Fruit fly (Drosophila melanogaster) whole organism, embryonic: ENCODE results near the gene sws.

ENCODE experiments used
- Aef1 ChIP-seq: fragments of 200-800 bp; sonication (Bioruptor generic); IDR thresholded peaks from 3 replicates; pipeline ENCODE4 v1.3.6; 2022; ENCODE audit warnings: missing biosample characterization, missing genetic modification characterization
- Atf3 ChIP-seq: fragments of 200-800 bp; sonication (Bioruptor generic); optimal IDR thresholded peaks from 3 replicates; lab custom pipeline; 2016; ENCODE audit warnings: missing biosample characterization, missing genetic modification characterization
- CG10267 ChIP-seq: fragments of 200-800 bp; sonication (Bioruptor generic); optimal IDR thresholded peaks from 2 replicates; lab custom pipeline; 2018; ENCODE audit warnings: missing biosample characterization, mild to moderate bottlenecking, missing genetic modification characterization, moderate library complexity
- CG10321 ChIP-seq: fragments of 200-800 bp; sonication (Bioruptor generic); IDR thresholded peaks from 2 replicates; pipeline ENCODE4 v1.3.6; 2022; ENCODE audit warnings: missing biosample characterization, missing genetic modification characterization
- CG11695 ChIP-seq: fragments of 200-800 bp; sonication (Bioruptor generic); IDR thresholded peaks from 3 replicates; pipeline ENCODE4 v1.3.6; 2022; ENCODE audit warnings: missing biosample characterization, missing genetic modification characterization
- CG17612 ChIP-seq: fragments of 200-800 bp; sonication (Bioruptor generic); IDR thresholded peaks from 2 replicates; pipeline ENCODE4 v1.3.6; 2022; ENCODE audit warnings: missing biosample characterization, missing genetic modification characterization
- CG1792 ChIP-seq: fragments of 200-800 bp; sonication (Bioruptor generic); optimal IDR thresholded peaks from 2 replicates; lab custom pipeline; 2016; ENCODE audit warnings: missing biosample characterization, missing genetic modification characterization
- CG18599 ChIP-seq: fragments of 200-800 bp; sonication (Bioruptor generic); optimal IDR thresholded peaks from 3 replicates; lab custom pipeline; 2017; ENCODE audit warnings: missing biosample characterization, missing genetic modification characterization, mild to moderate bottlenecking, moderate library complexity, missing genetic modification reagents
- CG30403 ChIP-seq: fragments of 200-800 bp; sonication (Bioruptor generic); optimal IDR thresholded peaks from 3 replicates; lab custom pipeline; 2016; ENCODE audit warnings: missing biosample characterization, missing genetic modification characterization
- CG32532 ChIP-seq: fragments of 200-800 bp; sonication (Bioruptor generic); IDR thresholded peaks from 2 replicates; pipeline ENCODE4 v1.3.6; 2022; ENCODE audit warnings: missing biosample characterization, missing genetic modification characterization
- CG3995 ChIP-seq: fragments of 200-800 bp; sonication (Bioruptor generic); optimal IDR thresholded peaks from 3 replicates; lab custom pipeline; 2016; ENCODE audit warnings: missing biosample characterization, missing genetic modification characterization
- CG5245 ChIP-seq: fragments of 200-800 bp; sonication (Bioruptor generic); optimal IDR thresholded peaks from 3 replicates; lab custom pipeline; 2016; ENCODE audit warnings: missing biosample characterization, missing genetic modification characterization
- CG6175 ChIP-seq: fragments of 200-800 bp; sonication (Bioruptor generic); IDR thresholded peaks from 3 replicates; pipeline ENCODE4 v1.3.6; 2022; ENCODE audit warnings: missing biosample characterization, missing genetic modification characterization
- Dek ChIP-seq: fragments of 200-800 bp; sonication (Bioruptor generic); optimal IDR thresholded peaks from 3 replicates; lab custom pipeline; 2019; ENCODE audit warnings: missing biosample characterization, mild to moderate bottlenecking, missing genetic modification characterization, moderate library complexity
- Dip3 ChIP-seq: fragments of 200-800 bp; sonication (Bioruptor generic); optimal IDR thresholded peaks from 3 replicates; lab custom pipeline; 2016; ENCODE audit warnings: missing biosample characterization, missing genetic modification characterization
- GATAe ChIP-seq: fragments of 200-800 bp; sonication (Bioruptor generic); conservative IDR thresholded peaks from 2 replicates; pipeline ENCODE4 v1.3.6; 2022; ENCODE audit warnings: missing biosample characterization, missing genetic modification characterization
- Gsc ChIP-seq: fragments of 200-800 bp; sonication (Bioruptor generic); IDR thresholded peaks from 2 replicates; pipeline ENCODE4 v1.3.6; 2022; ENCODE audit warnings: missing biosample characterization, missing genetic modification characterization
- HLH54F ChIP-seq: fragments of 200-800 bp; sonication (Bioruptor generic); optimal IDR thresholded peaks from 3 replicates; lab custom pipeline; 2016; ENCODE audit warnings: missing biosample characterization, missing genetic modification characterization
- Hmr ChIP-seq: fragments of 200-800 bp; sonication (Bioruptor generic); optimal IDR thresholded peaks from 3 replicates; lab custom pipeline; 2017; ENCODE audit warnings: mild to moderate bottlenecking, missing biosample characterization, missing genetic modification reagents, missing genetic modification characterization
- Hr3 ChIP-seq: fragments of 200-800 bp; sonication (Bioruptor generic); optimal IDR thresholded peaks from 3 replicates; lab custom pipeline; 2016; ENCODE audit warnings: missing biosample characterization, missing genetic modification characterization
- Max ChIP-seq: fragments of 200-800 bp; sonication (Bioruptor generic); optimal IDR thresholded peaks from 2 replicates; lab custom pipeline; 2016; ENCODE audit warnings: missing biosample characterization, mild to moderate bottlenecking, missing genetic modification characterization
- NFAT ChIP-seq: fragments of 200-800 bp; sonication (Bioruptor generic); IDR thresholded peaks from 2 replicates; pipeline ENCODE4 v1.3.6; 2022; ENCODE audit warnings: missing biosample characterization, missing genetic modification characterization
- Nf-YC ChIP-seq: fragments of 200-800 bp; optimal IDR thresholded peaks from 3 replicates; lab custom pipeline; 2019; ENCODE audit warnings: missing biosample characterization, mild to moderate bottlenecking, missing genetic modification characterization, moderate library complexity
- Pdp1 ChIP-seq, 2 experiments: fragments of 200-800 bp; sonication (Bioruptor generic); optimal IDR thresholded peaks; 3 replicates each; lab custom pipeline; 2016; ENCODE audit warnings: missing biosample characterization in 2 of 2, missing genetic modification characterization in 2 of 2, mild to moderate bottlenecking in 1 of 2, moderate library complexity in 1 of 2
- Rx ChIP-seq: fragments of 200-800 bp; sonication (Bioruptor generic); IDR thresholded peaks from 2 replicates; pipeline ENCODE4 v1.3.6; 2022; ENCODE audit warnings: missing biosample characterization, missing genetic modification characterization
- Sox100B ChIP-seq: fragments of 200-800 bp; sonication (Bioruptor generic); optimal IDR thresholded peaks from 3 replicates; lab custom pipeline; 2018; ENCODE audit warnings: missing biosample characterization, mild to moderate bottlenecking, missing genetic modification characterization
- Sry-β ChIP-seq: fragments of 200-800 bp; sonication (Bioruptor generic); optimal IDR thresholded peaks from 2 replicates; lab custom pipeline; 2018; ENCODE audit warnings: missing biosample characterization, mild to moderate bottlenecking, missing genetic modification characterization, moderate library complexity
- Stat92E ChIP-seq, 3 experiments: fragments of >200 bp in 2 of 3; fragments of 200-800 bp in 1 of 3; sonication (Bioruptor generic) in 1 of 3; optimal IDR thresholded peaks; 2 replicates each; lab custom pipeline; 2017 to 2019; ENCODE audit warnings: missing biosample characterization in 3 of 3, missing genetic modification characterization in 3 of 3, mild to moderate bottlenecking in 1 of 3, moderate library complexity in 1 of 3
- YL-1 ChIP-seq: fragments of 200-800 bp; sonication (Bioruptor generic); optimal IDR thresholded peaks from 3 replicates; lab custom pipeline; 2017; ENCODE audit warnings: missing biosample characterization, mild to moderate bottlenecking, missing genetic modification characterization
- abd-A ChIP-seq: fragments of 200-800 bp; sonication (Bioruptor generic); optimal IDR thresholded peaks from 3 replicates; lab custom pipeline; 2019; ENCODE audit warnings: missing biosample characterization, mild to moderate bottlenecking, missing genetic modification characterization, moderate library complexity
- amos ChIP-seq: fragments of 200-800 bp; sonication (Bioruptor generic); IDR thresholded peaks from 2 replicates; pipeline ENCODE4 v1.3.6; 2022; ENCODE audit warnings: missing biosample characterization, missing genetic modification characterization; ENCODE audit not compliant: partially characterized antibody
- aop ChIP-seq: fragments of 200-800 bp; sonication (Bioruptor generic); IDR thresholded peaks from 2 replicates; pipeline ENCODE4 v1.3.6; 2022; ENCODE audit warnings: missing biosample characterization, missing genetic modification characterization
- ap ChIP-seq: fragments of 200-800 bp; sonication (Bioruptor generic); IDR thresholded peaks from 2 replicates; pipeline ENCODE4 v1.3.6; 2022; ENCODE audit warnings: missing biosample characterization, missing genetic modification characterization
- bab2 ChIP-seq: fragments of 200-800 bp; sonication (Bioruptor generic); optimal IDR thresholded peaks from 2 replicates; lab custom pipeline; 2016; ENCODE audit warnings: missing biosample characterization, missing genetic modification characterization
- cato ChIP-seq: fragments of 200-800 bp; sonication (Bioruptor generic); optimal IDR thresholded peaks from 2 replicates; lab custom pipeline; 2016; ENCODE audit warnings: missing biosample characterization, missing genetic modification characterization, borderline replicate concordance
- chinmo ChIP-seq: fragments of 200-800 bp; sonication (Bioruptor generic); IDR thresholded peaks from 4 replicates; pipeline ENCODE4 v1.3.6; 2022; ENCODE audit warnings: missing biosample characterization, missing genetic modification characterization; ENCODE audit not compliant: partially characterized antibody
- cwo ChIP-seq: fragments of 200-800 bp; sonication (Bioruptor generic); optimal IDR thresholded peaks from 3 replicates; lab custom pipeline; 2017; ENCODE audit warnings: missing biosample characterization, missing genetic modification characterization, mild to moderate bottlenecking, moderate library complexity, missing genetic modification reagents
- dan ChIP-seq: fragments of 200-800 bp; sonication (Bioruptor generic); IDR thresholded peaks from 2 replicates; pipeline ENCODE4 v1.3.6; 2022; ENCODE audit warnings: missing biosample characterization, missing genetic modification characterization
- emc ChIP-seq: fragments of 200-800 bp; sonication (Bioruptor generic); optimal IDR thresholded peaks from 2 replicates; lab custom pipeline; 2016; ENCODE audit warnings: missing biosample characterization, missing genetic modification characterization
- ewg ChIP-seq: fragments of 200-800 bp; sonication (Bioruptor generic); optimal IDR thresholded peaks from 3 replicates; lab custom pipeline; 2017; ENCODE audit warnings: mild to moderate bottlenecking, missing biosample characterization, missing genetic modification reagents, missing genetic modification characterization
- hth ChIP-seq: fragments of >200 bp; optimal IDR thresholded peaks from 2 replicates; lab custom pipeline; 2017; ENCODE audit warnings: inconsistent platforms
- jing ChIP-seq: fragments of 200-800 bp; sonication (Bioruptor generic); optimal IDR thresholded peaks from 2 replicates; lab custom pipeline; 2018; ENCODE audit warnings: missing biosample characterization, mild to moderate bottlenecking, missing genetic modification characterization
- onecut ChIP-seq: fragments of 200-800 bp; sonication (Bioruptor generic); IDR thresholded peaks from 2 replicates; pipeline ENCODE4 v1.3.6; 2022; ENCODE audit warnings: missing biosample characterization, missing genetic modification characterization
- rib ChIP-seq: fragments of 200-800 bp; sonication (Bioruptor generic); IDR thresholded peaks from 2 replicates; pipeline ENCODE4 v1.3.6; 2022; ENCODE audit warnings: missing biosample characterization, missing genetic modification characterization
- sna ChIP-seq: fragments of 200-800 bp; sonication (Bioruptor generic); IDR thresholded peaks from 2 replicates; pipeline ENCODE4 v1.3.6; 2022; ENCODE audit warnings: missing biosample characterization, missing genetic modification characterization; ENCODE audit not compliant: partially characterized antibody
- sob ChIP-seq: fragments of 200-800 bp; sonication (Bioruptor generic); IDR thresholded peaks from 2 replicates; pipeline ENCODE4 v1.3.6; 2022; ENCODE audit warnings: missing biosample characterization, missing genetic modification characterization
- tll ChIP-seq, 2 experiments: fragments of 200-800 bp in 1 of 2; fragments of >200 bp in 1 of 2; sonication (Bioruptor generic) in 1 of 2; optimal IDR thresholded peaks; 2 replicates each; lab custom pipeline; 2017 to 2019; ENCODE audit warnings: missing biosample characterization in 2 of 2, missing genetic modification characterization in 2 of 2, mild to moderate bottlenecking in 1 of 2, moderate library complexity in 1 of 2
- wek ChIP-seq: fragments of 200-800 bp; sonication (Bioruptor generic); optimal IDR thresholded peaks from 3 replicates; lab custom pipeline; 2018; ENCODE audit warnings: missing biosample characterization, mild to moderate bottlenecking, missing genetic modification characterization, moderate library complexity

The sws gene

DNA sequence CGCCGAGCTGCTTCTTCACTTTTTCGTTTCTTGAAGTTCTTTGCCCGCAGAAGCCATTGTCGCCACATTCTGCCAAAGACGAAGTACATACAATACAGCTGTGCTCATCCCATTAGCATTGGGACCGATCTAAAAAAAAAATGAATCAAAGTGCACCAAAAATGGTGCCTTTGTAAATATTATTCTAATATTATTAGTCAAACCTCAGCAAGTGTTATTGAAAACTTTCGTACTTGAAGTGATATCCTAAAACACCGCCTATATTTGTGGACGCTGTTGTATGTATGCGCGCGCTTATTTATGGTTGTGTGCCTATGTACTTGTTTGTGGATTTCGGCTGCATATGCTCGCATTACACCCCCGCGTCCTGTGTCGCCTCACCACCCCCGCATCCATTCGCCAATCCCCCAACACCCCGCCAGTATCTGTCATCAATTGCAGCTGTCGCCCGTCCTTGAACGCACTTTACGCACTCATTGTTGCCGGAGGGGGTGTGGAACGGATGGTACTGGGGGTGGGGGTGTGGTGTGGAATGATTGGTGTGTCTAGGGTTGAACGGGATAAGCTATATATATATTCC is 4.4 kb upstream of the sws start (continued):
- TF ChIP-seq Dip3 (GFP tag; lab: Kevin White, UChicago) = peak; percentile 44
- peak; percentile 85 for TF ChIP-seq Aef1 (GFP tag; lab: Robert Waterston, UW)
- TF ChIP-seq tll (GFP tag; optimal IDR thresholded peaks at IDR 0.05; lab: Kevin White, UChicago) = no peak
- TF ChIP-seq wek (GFP tag; lab: Kevin White, UChicago) = peak; percentile 72
- no peak for TF ChIP-seq CG3995 (GFP tag; lab: Kevin White, UChicago)
- TF ChIP-seq CG11695 = peak; percentile 88
- TF ChIP-seq Nf-YC (tag; lab: Kevin White, UChicago) = peak; percentile 16
- no peak for TF ChIP-seq hth (lab: Kevin White, UChicago)
- peak; percentile 75 for TF ChIP-seq Max
- TF ChIP-seq Hmr (GFP tag; lab: Kevin White, UChicago) = peak; percentile 87
- peak; percentile 64 for TF ChIP-seq Atf3 (GFP tag; lab: Kevin White, UChicago)
- peak; percentile 67 to 78 for TF ChIP-seq Pdp1 (GFP tag; optimal IDR thresholded peaks at IDR 0.05; lab: Kevin White, UChicago)
- TF ChIP-seq cato (GFP tag; lab: Kevin White, UChicago) = peak; percentile 72
- TF ChIP-seq CG32532 = peak; percentile 76
- TF ChIP-seq onecut (GFP tag; lab: Robert Waterston, UW) = peak; percentile 87
- peak; percentile 70 for TF ChIP-seq dan (GFP tag; lab: Robert Waterston, UW)
- peak; percentile 78 for TF ChIP-seq cwo (GFP tag; lab: Kevin White, UChicago)
- TF ChIP-seq Stat92E (GFP tag; optimal IDR thresholded peaks at IDR 0.05; lab: Kevin White, UChicago) = peak in 1 of 3 experiments; percentile 66
- TF ChIP-seq Gsc = peak; percentile 70
- TF ChIP-seq Rx (GFP tag; lab: Robert Waterston, UW) = peak; percentile 84
- peak; percentile 41 for TF ChIP-seq Sry-β (GFP tag; lab: Kevin White, UChicago)
- peak; percentile 64 for TF ChIP-seq Dek (tag; lab: Kevin White, UChicago)
- peak; percentile 93 for TF ChIP-seq CG18599
- peak; percentile 85 for TF ChIP-seq ap (GFP tag; lab: Robert Waterston, UW)
- TF ChIP-seq CG5245 (GFP tag; lab: Kevin White, UChicago) = peak; percentile 90
- no peak for TF ChIP-seq sna (GFP tag; lab: Robert Waterston, UW)
- peak; percentile 88 for TF ChIP-seq sob (GFP tag; lab: Robert Waterston, UW)
- TF ChIP-seq GATAe = peak; percentile 38; the same call in 1 of the 2 replicates
- TF ChIP-seq abd-A (tag; lab: Kevin White, UChicago) = peak; percentile 58
- peak; percentile 28 for TF ChIP-seq YL-1 (GFP tag; lab: Kevin White, UChicago)
- 0 out of 3 replicates have a peak, but pooled peaks have one; percentile 55 for TF ChIP-seq CG6175
- peak; percentile 81 for TF ChIP-seq jing (GFP tag; lab: Kevin White, UChicago)
- TF ChIP-seq ewg = peak; percentile 87
- TF ChIP-seq CG17612 (GFP tag; lab: Robert Waterston, UW) = peak; percentile 48; the same call in 1 of the 2 replicates
- TF ChIP-seq rib (GFP tag; lab: Robert Waterston, UW) = peak; percentile 70; the same call in 1 of the 2 replicates
- peak; percentile 82 for TF ChIP-seq Sox100B (GFP tag; lab: Kevin White, UChicago)
- peak; percentile 76 for TF ChIP-seq bab2 (GFP tag; lab: Kevin White, UChicago)
- TF ChIP-seq emc (GFP tag; lab: Kevin White, UChicago) = no peak
- TF ChIP-seq CG1792 (GFP tag; lab: Kevin White, UChicago) = peak; percentile 34
- 0 out of 2 replicates have a peak, but pooled peaks have one; percentile 40 for TF ChIP-seq aop
- TF ChIP-seq CG10321 (GFP tag; lab: Robert Waterston, UW) = peak; percentile 49; the same call in 1 of the 2 replicates
- 0 out of 4 replicates have a peak, but pooled peaks have one; percentile 51 for TF ChIP-seq chinmo (GFP tag; lab: Robert Waterston, UW)
- TF ChIP-seq HLH54F (GFP tag; lab: Kevin White, UChicago) = peak; percentile 63
- 0 out of 2 replicates have a peak, but pooled peaks have one; percentile 11 for TF ChIP-seq NFAT
- peak; percentile 86 for TF ChIP-seq CG30403 (GFP tag; lab: Kevin White, UChicago)
- peak; percentile 79 for TF ChIP-seq Hr3 (GFP tag; lab: Kevin White, UChicago)
- TF ChIP-seq amos (GFP tag; lab: Robert Waterston, UW) = no peak
- TF ChIP-seq CG10267 = peak; percentile 86
